Worm (Caenorhabditis elegans) whole organism, late embryonic: ENCODE results near the gene pri-1.

Experiments
- dmd-4 ChIP-seq: sonication (generic microtip); optimal IDR thresholded peaks from 2 replicates; lab custom pipeline; 2016; ENCODE audit warnings: borderline replicate concordance, missing genetic modification characterization, missing compliant biosample characterization
- ets-4 ChIP-seq: sonication (generic microtip); optimal IDR thresholded peaks from 2 replicates; lab custom pipeline; 2016; ENCODE audit warnings: missing genetic modification characterization, missing compliant biosample characterization
- hlh-30 ChIP-seq: sonication (generic microtip); optimal IDR thresholded peaks from 2 replicates; lab custom pipeline; 2017; ENCODE audit warnings: antibody characterized with exemption, missing genetic modification characterization, missing compliant biosample characterization; ENCODE audit not compliant: insufficient read depth
- nfya-1 ChIP-seq: sonication (generic microtip); optimal IDR thresholded peaks from 2 replicates; lab custom pipeline; 2017; ENCODE audit warnings: missing genetic modification characterization, mild to moderate bottlenecking, missing compliant biosample characterization, antibody characterized with exemption, moderate library complexity

DNA sequence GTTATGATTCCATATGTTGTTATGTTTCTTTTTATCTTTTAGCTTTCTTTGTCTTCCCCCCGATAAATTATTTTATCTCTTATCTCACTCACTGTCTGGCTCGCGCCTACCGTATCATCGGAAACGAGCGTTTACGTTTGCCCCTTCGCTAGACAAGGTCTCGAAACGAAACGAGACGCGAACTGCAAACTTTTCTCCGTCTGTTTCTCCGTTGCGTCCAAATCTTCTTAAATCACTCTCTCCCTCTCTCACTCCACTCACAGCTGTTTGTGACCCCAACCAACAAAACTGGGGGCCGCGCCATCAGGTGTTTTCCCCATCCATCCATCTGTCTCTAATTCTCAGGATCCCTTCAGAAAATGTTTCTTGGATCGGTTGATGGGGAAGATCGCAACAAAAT is 6.1 kb upstream of the pri-1 start:
- no peak for TF ChIP-seq hlh-30
- TF ChIP-seq nfya-1 (tag; lab: Kevin White, UChicago) = no peak
- no peak for TF ChIP-seq dmd-4
- TF ChIP-seq ets-4 = no peak
